Worm (Caenorhabditis elegans) whole organism, midembryonic: Measurements from ENCODE around the gene acl-4.

Source experiments
- T22C8.4 ChIP-seq: fragments of 200-800 bp; sonication (Bioruptor generic); IDR thresholded peaks from 2 replicates; pipeline ENCODE4 v1.3.6; 2022; ENCODE audit warnings: missing genetic modification characterization, missing compliant biosample characterization
- cog-1 ChIP-seq: sonication (generic microtip); optimal IDR thresholded peaks from 2 replicates; lab custom pipeline; 2016; ENCODE audit warnings: missing genetic modification characterization, missing compliant biosample characterization
- flt-1 ChIP-seq: fragments of 200-800 bp; sonication (Bioruptor generic); IDR thresholded peaks from 2 replicates; pipeline ENCODE4 v1.3.6; 2022; ENCODE audit warnings: missing genetic modification characterization, missing compliant biosample characterization
- klf-2 ChIP-seq: fragments of 200-800 bp; sonication (Bioruptor generic); conservative IDR thresholded peaks from 2 replicates; pipeline ENCODE4 v1.3.6; 2022; ENCODE audit warnings: missing genetic modification reagents, missing genetic modification characterization, missing compliant biosample characterization
- med-1 ChIP-seq: sonication (generic microtip); optimal IDR thresholded peaks from 2 replicates; lab custom pipeline; 2017; ENCODE audit warnings: missing genetic modification characterization, mild to moderate bottlenecking, missing compliant biosample characterization, antibody characterized with exemption, missing genetic modification reagents; ENCODE audit not compliant: insufficient read depth
- ref-1 ChIP-seq: fragments of 200-800 bp; sonication (Bioruptor generic); conservative IDR thresholded peaks from 2 replicates; pipeline ENCODE4 v1.3.6; 2022; ENCODE audit warnings: missing genetic modification reagents, missing genetic modification characterization, missing compliant biosample characterization
- tab-1 ChIP-seq: fragments of 200-800 bp; sonication (Bioruptor generic); IDR thresholded peaks from 2 replicates; pipeline ENCODE4 v1.3.6; 2022; ENCODE audit warnings: missing genetic modification characterization, missing compliant biosample characterization
- ztf-23 ChIP-seq: fragments of 200-800 bp; sonication (Bioruptor generic); IDR thresholded peaks from 2 replicates; pipeline ENCODE4 v1.3.6; 2022; ENCODE audit warnings: missing genetic modification reagents, missing genetic modification characterization, missing compliant biosample characterization
- ztf-29 ChIP-seq: fragments of 200-800 bp; sonication (Bioruptor generic); IDR thresholded peaks from 2 replicates; pipeline ENCODE4 v1.3.6; 2022; ENCODE audit warnings: missing genetic modification reagents, missing genetic modification characterization, missing compliant biosample characterization

DNA sequence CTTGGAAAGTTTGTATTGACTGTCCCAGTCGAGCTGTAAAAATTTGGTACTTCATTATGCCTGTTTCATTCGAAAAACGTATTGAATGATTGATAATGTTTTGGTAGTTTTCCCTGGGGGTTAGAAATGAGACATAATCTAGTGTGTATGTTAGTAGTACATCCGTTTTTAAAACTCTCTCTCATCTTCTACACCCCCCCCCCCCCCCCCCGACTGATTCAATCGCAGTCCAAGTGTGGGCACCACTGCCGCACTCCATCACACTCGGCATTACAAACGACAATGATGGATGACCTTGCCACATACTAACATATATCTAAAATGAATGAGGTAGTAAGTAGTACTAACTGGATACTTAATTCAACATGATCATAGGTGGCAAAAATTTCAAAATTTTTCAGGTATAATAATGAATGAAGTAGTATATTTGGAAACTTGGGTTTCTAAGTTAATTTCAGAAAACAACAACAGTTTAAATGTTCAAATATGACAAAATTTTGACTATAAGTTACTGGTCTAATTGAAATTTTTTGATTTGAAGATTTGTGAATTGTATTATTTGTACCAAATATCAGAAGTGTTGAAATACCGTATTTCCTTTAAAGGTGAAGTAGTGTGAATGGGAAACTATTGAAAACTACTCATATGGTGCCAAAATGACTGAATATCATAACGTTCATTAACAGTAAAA lies 28.7 kb downstream of the acl-4 start:
- TF ChIP-seq cog-1 = no peak
- TF ChIP-seq klf-2 (GFP tag; lab: Robert Waterston, UW) = no peak
- no peak for TF ChIP-seq flt-1 (GFP tag; lab: Robert Waterston, UW)
- TF ChIP-seq ztf-23 (GFP tag; lab: Robert Waterston, UW) = no peak
- no peak for TF ChIP-seq T22C8.4 (GFP tag; lab: Robert Waterston, UW)
- no peak for TF ChIP-seq ztf-29 (GFP tag; lab: Robert Waterston, UW)
- no peak for TF ChIP-seq ref-1 (GFP tag; lab: Robert Waterston, UW)
- TF ChIP-seq tab-1 (GFP tag; lab: Robert Waterston, UW) = no peak
- TF ChIP-seq med-1 = no peak
